Worm (Caenorhabditis elegans): ENCODE measurements around the gene klf-3.

DNA sequence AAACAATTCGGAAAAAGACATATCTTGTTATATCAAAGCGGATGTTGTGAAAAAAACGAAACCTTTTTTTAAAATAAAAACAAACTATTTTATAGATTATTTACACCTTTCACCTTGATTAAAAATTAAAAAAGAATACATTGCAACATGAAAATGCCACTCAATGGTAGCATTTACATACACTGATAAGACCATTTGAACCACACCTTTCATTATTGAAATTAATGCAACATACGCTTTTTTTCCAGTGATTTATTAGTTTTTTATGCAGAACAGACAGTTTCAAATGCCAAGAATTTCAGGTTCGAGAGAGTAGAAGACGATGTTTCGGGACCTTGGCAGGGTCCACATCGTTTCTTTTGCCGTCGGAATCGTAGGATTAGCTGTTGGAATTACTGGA is 49.9 kb downstream of the klf-3 start, which contains the start of gene T19D12.1:
- TF ChIP-seq ceh-16 (tag; optimal IDR thresholded peaks at IDR 0.05): no peak
- no peak for TF ChIP-seq nhr-25 (tag; optimal IDR thresholded peaks at IDR 0.05)
- TF ChIP-seq dmd-4 (tag; optimal IDR thresholded peaks at IDR 0.05): no peak
- no peak for TF ChIP-seq nhr-77 (tag; optimal IDR thresholded peaks at IDR 0.05)
- no peak for TF ChIP-seq unc-39 (tag; optimal IDR thresholded peaks at IDR 0.05)
- TF ChIP-seq F13H6.1 (tag; optimal IDR thresholded peaks at IDR 0.05): no peak
- TF ChIP-seq ztf-11 (tag; optimal IDR thresholded peaks at IDR 0.05): no peak
- TF ChIP-seq zag-1 (tag; optimal IDR thresholded peaks at IDR 0.05): no peak

Data from whole organism, L2 larva.